Worm (Caenorhabditis elegans): ENCODE results near the gene C09E8.6.

DNA sequence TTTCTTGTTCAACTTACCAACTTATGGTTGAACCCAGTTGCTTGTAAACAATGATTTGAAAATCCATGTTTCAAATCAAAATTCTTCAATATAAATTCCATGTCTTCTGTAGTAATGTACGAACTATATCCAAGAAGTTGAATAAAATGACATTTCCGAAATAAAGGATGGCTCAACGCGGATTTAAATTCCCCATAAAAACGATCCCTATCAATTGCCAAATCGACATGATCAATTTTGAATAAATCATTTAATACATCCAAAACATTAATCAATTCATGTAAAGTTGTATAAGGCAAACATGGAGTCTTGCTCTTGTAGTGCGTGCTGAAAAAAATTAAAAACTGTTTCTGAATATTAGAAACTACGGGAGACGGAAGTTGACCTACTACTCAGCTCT, 34.8 kb downstream of the C09E8.6 start, which contains the start of gene W08F4.10:
- TF ChIP-seq nhr-76 (tag; optimal IDR thresholded peaks at IDR 0.05) (no peak), lin-13 (tag; optimal IDR thresholded peaks at IDR 0.05) (no peak), unc-62 (GFP tag; optimal IDR thresholded peaks at IDR 0.05) (no peak), elt-3 (tag; optimal IDR thresholded peaks at IDR 0.05) (no peak), pha-4 (tag; optimal IDR thresholded peaks at IDR 0.05) (no peak), flh-1 (GFP tag; optimal IDR thresholded peaks at IDR 0.05) (no peak), snpc-4 (tag; optimal IDR thresholded peaks at IDR 0.05) (no peak), nhr-28 (tag; optimal IDR thresholded peaks at IDR 0.05) (no peak), ztf-11 (tag; optimal IDR thresholded peaks at IDR 0.05) (no peak), sptf-1 (tag; optimal IDR thresholded peaks at IDR 0.05) (no peak)
